Worm (Caenorhabditis elegans): ENCODE results near the gene glb-20.
A peak's percentile ranks its signal among the peaks of the same experiment; 100 is the strongest.

Gene glb-20

DNA sequence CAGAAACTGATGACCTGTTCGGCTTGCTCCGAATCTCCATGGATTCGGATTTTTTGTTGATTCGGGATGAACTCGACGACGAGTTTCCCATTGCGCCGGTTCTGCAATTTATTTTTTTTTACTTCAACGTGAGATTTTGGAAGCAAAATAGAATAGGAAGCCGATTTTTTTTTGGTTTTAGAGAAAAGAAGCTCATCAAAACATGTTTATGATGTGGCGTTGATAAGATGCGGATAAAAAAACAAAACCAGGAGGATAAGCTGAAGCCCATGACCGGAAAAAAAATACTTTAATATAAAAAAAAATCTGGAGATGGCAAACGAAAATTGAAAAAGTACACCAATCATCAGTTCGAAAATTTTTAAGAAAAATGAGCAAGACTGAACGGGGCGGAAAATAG, at the start of gene glb-20:
TSS of gene glb-20 (minus strand) at position 101 of the 400 bp plus-strand sequence.
- TF ChIP-seq ztf-29 (GFP tag; IDR thresholded peaks at IDR 0.05) (no peak), tab-1 (GFP tag; IDR thresholded peaks at IDR 0.05) (no peak), T22C8.4 (GFP tag; IDR thresholded peaks at IDR 0.05) (no peak), cog-1 (tag; optimal IDR thresholded peaks at IDR 0.05) (no peak), ref-1 (GFP tag; conservative IDR thresholded peaks at IDR 0.05) (no peak), klf-2 (GFP tag; conservative IDR thresholded peaks at IDR 0.05) (no peak), ztf-23 (GFP tag; IDR thresholded peaks at IDR 0.05) (no peak), flt-1 (GFP tag; IDR thresholded peaks at IDR 0.05) (no peak), med-1 (GFP tag; optimal IDR thresholded peaks at IDR 0.05; ENCODE audit: insufficient read depth) (no peak)

DNA sequence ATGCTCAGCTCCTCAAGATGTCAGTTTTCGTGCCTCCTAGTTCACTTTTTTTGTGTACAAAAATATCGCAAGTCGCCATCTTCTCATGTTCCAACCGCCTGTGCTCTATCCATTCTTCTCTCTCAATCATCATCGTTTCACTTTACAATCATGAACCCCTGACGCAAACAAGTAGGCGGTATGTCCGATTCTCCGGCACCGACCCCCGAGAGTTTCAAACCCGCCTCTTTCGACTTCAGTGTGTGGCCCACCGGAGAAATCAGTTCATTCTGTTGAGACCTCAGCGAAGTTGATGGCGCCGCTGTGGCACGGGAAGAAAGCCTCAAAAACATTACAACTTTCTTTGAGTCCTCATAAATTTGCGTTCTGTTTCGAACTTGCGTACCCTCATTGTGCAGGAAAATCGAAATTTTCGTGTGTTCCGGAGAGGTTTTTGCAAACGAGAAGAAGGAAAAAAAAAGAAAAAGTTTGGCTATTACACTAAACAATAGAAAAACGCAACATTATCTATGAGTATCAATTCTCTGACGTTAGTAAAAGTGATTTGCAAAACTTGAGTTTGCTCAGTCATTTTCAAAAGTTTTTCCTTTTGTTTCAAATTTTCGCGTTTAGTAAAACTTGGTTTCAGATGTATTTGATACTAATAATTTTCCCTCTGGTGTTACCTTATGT, 49.1 kb upstream of the glb-20 start, which contains the start of gene F54B11.9:
TSS of gene F54B11.9 (plus strand) at position 622 of the 672 bp plus-strand sequence.
- TF ChIP-seq ztf-23 (GFP tag; IDR thresholded peaks at IDR 0.05) (no peak), med-1 (GFP tag; optimal IDR thresholded peaks at IDR 0.05; ENCODE audit: insufficient read depth) (no peak), klf-2 (GFP tag; conservative IDR thresholded peaks at IDR 0.05) (no peak), ztf-29 (GFP tag; IDR thresholded peaks at IDR 0.05) (no peak)

DNA sequence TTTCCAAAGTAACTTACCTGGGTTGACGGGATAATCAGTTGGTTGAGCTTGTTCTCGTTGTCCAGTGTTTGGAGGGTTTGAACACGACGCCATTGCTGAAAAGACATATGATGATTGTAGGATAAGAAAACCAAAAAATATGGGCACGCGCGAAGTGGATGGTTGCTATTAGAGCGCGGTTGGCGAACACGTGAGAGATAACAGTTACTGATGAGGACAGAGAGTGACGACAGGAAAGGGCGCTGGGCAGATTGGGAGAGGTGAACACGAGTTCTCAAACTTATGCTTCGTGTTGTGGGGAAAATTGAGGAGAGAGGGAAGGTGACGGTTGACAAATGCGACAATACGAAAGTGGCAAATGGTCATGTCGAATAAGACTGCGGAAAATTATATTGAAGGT, 47.9 kb upstream of the glb-20 start, which contains the start of gene F54B11.8:
TSS of gene F54B11.8 (minus strand) at position 101 of the 400 bp plus-strand sequence.
- no peak for TF ChIP-seq ref-1 (GFP tag; conservative IDR thresholded peaks at IDR 0.05)
- no peak for TF ChIP-seq flt-1 (GFP tag; IDR thresholded peaks at IDR 0.05)
- no peak for TF ChIP-seq tab-1 (GFP tag; IDR thresholded peaks at IDR 0.05)
- TF ChIP-seq cog-1 (tag; optimal IDR thresholded peaks at IDR 0.05), result no peak
- TF ChIP-seq T22C8.4 (GFP tag; IDR thresholded peaks at IDR 0.05), result no peak
- no peak for TF ChIP-seq klf-2 (GFP tag; conservative IDR thresholded peaks at IDR 0.05)
- no peak for TF ChIP-seq ztf-23 (GFP tag; IDR thresholded peaks at IDR 0.05)
- TF ChIP-seq med-1 (GFP tag; optimal IDR thresholded peaks at IDR 0.05; ENCODE audit: insufficient read depth), result no peak
- no peak for TF ChIP-seq ztf-29 (GFP tag; IDR thresholded peaks at IDR 0.05)

DNA sequence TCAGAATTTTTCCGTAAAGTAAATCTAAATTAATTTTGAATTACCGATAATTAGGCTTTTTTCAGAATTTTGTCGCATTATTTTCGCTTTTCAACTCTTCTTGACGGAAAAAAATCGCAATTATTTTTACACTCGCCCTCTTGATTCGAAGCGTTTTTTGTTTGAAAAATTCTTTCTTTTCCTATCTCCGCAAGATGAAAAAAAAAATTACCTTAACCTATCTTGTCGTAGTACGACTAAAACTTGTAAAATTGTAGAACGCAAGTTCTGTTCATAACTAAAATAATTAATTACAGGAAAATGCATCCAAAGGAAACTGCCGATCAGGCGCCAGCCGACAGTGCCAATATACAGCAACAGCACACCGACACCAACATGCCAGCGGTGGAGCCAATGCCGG, 44.2 kb upstream of the glb-20 start, which contains the start of gene F54B11.7:
TSS of gene F54B11.7 (plus strand) at position 301 of the 400 bp plus-strand sequence.
- no peak for TF ChIP-seq flt-1 (GFP tag; IDR thresholded peaks at IDR 0.05)
- TF ChIP-seq klf-2 (GFP tag; conservative IDR thresholded peaks at IDR 0.05), result no peak
- no peak for TF ChIP-seq ref-1 (GFP tag; conservative IDR thresholded peaks at IDR 0.05)
- TF ChIP-seq tab-1 (GFP tag; IDR thresholded peaks at IDR 0.05), result no peak
- no peak for TF ChIP-seq cog-1 (tag; optimal IDR thresholded peaks at IDR 0.05)

DNA sequence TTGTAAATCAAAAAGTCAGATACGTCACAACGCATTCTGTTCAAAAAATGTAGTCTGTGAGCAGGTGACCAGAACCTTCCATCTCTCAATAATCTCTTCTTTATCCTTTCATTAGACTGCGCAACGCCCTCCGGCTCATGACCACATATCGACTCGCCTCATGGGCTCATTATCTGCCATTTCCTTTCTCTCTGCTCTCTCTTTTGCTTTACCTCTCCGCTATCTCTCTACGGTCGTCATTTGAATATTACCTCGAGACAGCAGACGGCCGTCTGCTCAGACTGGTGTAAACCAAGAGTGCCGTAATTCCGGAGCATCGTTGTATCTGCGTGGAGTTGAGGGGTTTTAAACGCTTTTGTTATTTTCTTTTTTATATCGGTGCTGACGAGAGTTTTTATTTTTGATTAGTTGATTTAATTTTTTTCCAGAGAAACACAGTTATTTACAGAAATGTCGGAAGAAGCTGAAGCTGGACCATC, 42.1 kb upstream of the glb-20 start, which contains the start of gene bra-1:
TSS of gene bra-1 (plus strand) at position 429 of the 479 bp plus-strand sequence.
- TF ChIP-seq flt-1 (GFP tag; IDR thresholded peaks at IDR 0.05) (peak; percentile 63), T22C8.4 (GFP tag; IDR thresholded peaks at IDR 0.05) (no peak), ztf-29 (GFP tag; IDR thresholded peaks at IDR 0.05) (no peak), klf-2 (GFP tag; conservative IDR thresholded peaks at IDR 0.05) (no peak), med-1 (GFP tag; optimal IDR thresholded peaks at IDR 0.05; ENCODE audit: insufficient read depth) (no peak), cog-1 (tag; optimal IDR thresholded peaks at IDR 0.05) (peak; percentile 19), ztf-23 (GFP tag; IDR thresholded peaks at IDR 0.05) (peak; percentile 53; the same call in 1 of the 2 replicates)

DNA sequence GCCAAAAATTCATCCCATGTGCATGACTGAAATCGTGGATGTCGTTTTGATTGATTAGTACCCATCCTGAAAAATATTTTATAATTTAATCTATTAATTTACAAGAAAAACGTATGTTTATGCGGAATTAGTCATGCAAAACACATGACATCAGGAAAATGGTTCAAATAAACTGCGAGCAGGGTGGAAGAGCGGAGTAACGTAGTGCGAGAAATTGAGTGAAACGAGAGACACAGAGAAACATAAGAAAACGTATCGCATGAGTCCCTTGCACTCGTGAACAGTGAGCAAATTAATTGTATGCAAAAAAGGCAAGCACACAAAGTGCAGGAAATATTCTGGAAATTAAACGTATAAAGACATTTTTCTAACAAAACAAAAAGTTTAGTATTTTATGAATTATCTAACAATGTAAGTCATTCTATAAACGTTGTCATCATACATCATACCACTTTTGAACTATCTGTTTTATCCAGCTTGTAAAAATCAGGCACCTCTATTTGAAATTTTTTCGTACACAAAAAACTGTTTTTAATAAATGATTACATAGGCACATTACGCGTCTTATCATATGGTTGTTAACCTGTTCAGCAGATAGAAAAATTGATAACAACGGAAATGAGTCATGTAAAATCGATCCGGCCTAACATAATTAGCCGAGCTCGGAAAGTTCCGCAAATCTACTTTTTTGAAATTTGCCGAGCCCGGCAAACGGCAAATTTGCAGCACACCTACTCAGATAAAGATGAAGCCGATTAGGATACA, 40.2 kb upstream of the glb-20 start, which contains the start of gene F54B11.5:
TSS of gene F54B11.5 (minus strand) at position 66 of the 765 bp plus-strand sequence.
- 0 out of 2 replicates have a peak, but pooled peaks have one; percentile 9 for TF ChIP-seq flt-1 (GFP tag; IDR thresholded peaks at IDR 0.05)
- peak; percentile 30 for TF ChIP-seq cog-1 (tag; optimal IDR thresholded peaks at IDR 0.05)
- TF ChIP-seq tab-1 (GFP tag; IDR thresholded peaks at IDR 0.05), result no peak

DNA sequence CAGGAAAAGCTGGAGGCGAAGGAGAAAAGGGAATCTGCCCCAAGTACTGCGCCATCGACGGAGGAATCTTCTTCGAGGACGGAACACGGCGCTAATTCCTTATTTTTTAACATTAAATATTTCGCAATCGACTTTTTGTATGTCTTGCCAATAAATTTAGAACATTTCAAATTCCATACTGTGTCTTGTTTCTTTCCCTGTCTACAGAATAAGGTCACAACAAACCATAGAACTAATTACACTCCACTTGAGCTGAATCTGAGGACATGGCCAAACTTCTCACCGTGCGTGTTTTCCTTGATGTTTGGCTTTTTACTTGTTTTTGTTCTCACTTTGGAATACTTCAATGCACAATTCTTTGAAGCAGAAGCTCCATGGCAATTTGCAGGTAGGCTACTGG, 36.4 kb upstream of the glb-20 start, which contains the start of gene F54B11.4:
TSS of gene F54B11.4 (plus strand) at position 301 of the 400 bp plus-strand sequence.
- TF ChIP-seq med-1 (GFP tag; optimal IDR thresholded peaks at IDR 0.05; ENCODE audit: insufficient read depth), result no peak
- TF ChIP-seq flt-1 (GFP tag; IDR thresholded peaks at IDR 0.05), result no peak
- TF ChIP-seq ztf-29 (GFP tag; IDR thresholded peaks at IDR 0.05), result no peak
- no peak for TF ChIP-seq tab-1 (GFP tag; IDR thresholded peaks at IDR 0.05)
- TF ChIP-seq ztf-23 (GFP tag; IDR thresholded peaks at IDR 0.05), result no peak

DNA sequence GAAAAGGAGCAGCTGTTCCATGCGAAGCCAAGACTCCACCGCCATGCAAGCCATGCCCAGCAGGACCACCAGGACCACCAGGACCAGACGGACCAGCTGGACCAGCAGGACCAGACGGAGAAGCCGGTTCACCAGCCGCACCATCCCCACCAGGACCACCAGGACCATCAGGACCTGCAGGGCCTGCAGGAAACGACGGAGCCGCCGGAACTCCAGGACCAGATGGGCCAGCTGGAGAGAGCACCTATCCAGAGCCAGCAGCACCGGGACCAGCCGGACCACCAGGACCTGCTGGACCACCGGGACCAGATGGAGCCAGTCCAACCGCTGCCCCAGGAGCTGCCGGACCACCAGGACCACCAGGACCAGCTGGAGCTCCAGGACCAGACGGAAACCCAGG, 36.0 kb upstream of the glb-20 start:
- TF ChIP-seq T22C8.4 (GFP tag; IDR thresholded peaks at IDR 0.05) (no peak), ztf-29 (GFP tag; IDR thresholded peaks at IDR 0.05) (no peak), tab-1 (GFP tag; IDR thresholded peaks at IDR 0.05) (no peak), ref-1 (GFP tag; conservative IDR thresholded peaks at IDR 0.05) (no peak), flt-1 (GFP tag; IDR thresholded peaks at IDR 0.05) (no peak), cog-1 (tag; optimal IDR thresholded peaks at IDR 0.05) (no peak), klf-2 (GFP tag; conservative IDR thresholded peaks at IDR 0.05) (no peak), med-1 (GFP tag; optimal IDR thresholded peaks at IDR 0.05; ENCODE audit: insufficient read depth) (no peak), ztf-23 (GFP tag; IDR thresholded peaks at IDR 0.05) (no peak)

DNA sequence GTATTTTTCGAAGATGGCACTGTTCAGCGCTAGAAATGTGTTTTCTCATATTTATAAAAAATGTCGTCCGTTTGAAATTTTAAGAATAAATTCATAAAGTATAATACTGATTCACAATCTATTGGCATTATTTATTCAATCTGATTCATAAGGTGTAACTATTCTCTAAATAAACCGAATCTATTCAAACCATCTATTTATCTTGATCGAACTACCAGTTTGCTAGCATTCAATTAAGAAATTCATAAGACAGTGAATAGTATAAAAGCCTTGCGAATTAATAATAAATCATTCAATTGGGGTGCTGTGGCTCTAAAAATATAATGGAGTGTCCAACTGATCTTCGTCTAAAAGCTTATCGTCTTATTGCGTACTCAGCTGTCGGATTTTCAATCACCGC, 35.2 kb upstream of the glb-20 start, which contains the start of gene col-44:
TSS of gene col-44 (plus strand) at position 301 of the 400 bp plus-strand sequence.
- no peak for TF ChIP-seq T22C8.4 (GFP tag; IDR thresholded peaks at IDR 0.05)

DNA sequence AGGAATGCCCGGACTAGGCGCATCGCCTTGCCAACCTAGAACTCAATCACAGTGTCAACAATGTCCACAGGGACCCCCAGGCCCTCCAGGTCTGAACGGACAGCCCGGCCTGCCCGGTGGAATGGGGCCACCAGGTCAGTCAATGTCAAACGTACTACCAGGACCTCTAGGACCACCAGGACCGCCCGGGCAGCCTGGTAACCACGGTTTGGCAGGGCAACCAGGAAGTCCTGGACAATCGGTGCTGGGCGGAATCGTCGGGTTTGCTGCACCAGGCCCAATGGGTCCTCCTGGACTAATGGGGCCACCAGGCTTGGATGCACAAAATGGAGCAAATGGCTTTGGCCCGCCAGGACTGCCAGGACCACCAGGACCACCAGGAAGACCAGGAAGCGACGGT, 34.7 kb upstream of the glb-20 start:
- TF ChIP-seq klf-2 (GFP tag; conservative IDR thresholded peaks at IDR 0.05) (no peak), T22C8.4 (GFP tag; IDR thresholded peaks at IDR 0.05) (no peak), flt-1 (GFP tag; IDR thresholded peaks at IDR 0.05) (no peak), ref-1 (GFP tag; conservative IDR thresholded peaks at IDR 0.05) (no peak)

All from whole organism, midembryonic.